Fruit fly (Drosophila melanogaster) whole organism, embryonic: ENCODE results near the gene sage.

Source experiments
- CG10321 ChIP-seq: fragments of 200-800 bp; sonication (Bioruptor generic); IDR thresholded peaks from 2 replicates; pipeline ENCODE4 v1.3.6; 2022; ENCODE audit warnings: missing biosample characterization, missing genetic modification characterization
- CG12219 ChIP-seq: fragments of 200-800 bp; sonication (Bioruptor generic); optimal IDR thresholded peaks from 3 replicates; lab custom pipeline; 2018; ENCODE audit warnings: missing biosample characterization, mild to moderate bottlenecking, missing genetic modification characterization
- CG12299 ChIP-seq: fragments of 200-800 bp; sonication (Bioruptor generic); optimal IDR thresholded peaks from 2 replicates; lab custom pipeline; 2018; ENCODE audit warnings: missing biosample characterization, mild to moderate bottlenecking, missing genetic modification characterization
- CG13624 ChIP-seq: fragments of 200-800 bp; sonication (Bioruptor generic); optimal IDR thresholded peaks from 2 replicates; lab custom pipeline; 2016; ENCODE audit warnings: missing biosample characterization, missing genetic modification characterization
- CG15514 ChIP-seq: fragments of 200-800 bp; sonication (Bioruptor generic); optimal IDR thresholded peaks from 3 replicates; lab custom pipeline; 2017; ENCODE audit warnings: missing biosample characterization, missing genetic modification characterization, mild to moderate bottlenecking, moderate library complexity, missing genetic modification reagents
- CG17328 ChIP-seq: fragments of 200-800 bp; sonication (Bioruptor generic); IDR thresholded peaks from 2 replicates; pipeline ENCODE4 v1.3.6; 2022; ENCODE audit warnings: missing biosample characterization, missing genetic modification characterization
- CG1792 ChIP-seq: fragments of 200-800 bp; sonication (Bioruptor generic); optimal IDR thresholded peaks from 2 replicates; lab custom pipeline; 2016; ENCODE audit warnings: missing biosample characterization, missing genetic modification characterization
- CG1832 ChIP-seq: fragments of 200-800 bp; sonication (Bioruptor generic); optimal IDR thresholded peaks from 2 replicates; lab custom pipeline; 2017; ENCODE audit warnings: missing biosample characterization, mild to moderate bottlenecking, missing genetic modification characterization, inconsistent platforms
- CG18599 ChIP-seq: fragments of 200-800 bp; sonication (Bioruptor generic); optimal IDR thresholded peaks from 3 replicates; lab custom pipeline; 2017; ENCODE audit warnings: missing biosample characterization, missing genetic modification characterization, mild to moderate bottlenecking, moderate library complexity, missing genetic modification reagents
- CG31441 ChIP-seq: fragments of 200-800 bp; sonication (Bioruptor generic); IDR thresholded peaks from 2 replicates; pipeline ENCODE4 v1.3.6; 2022; ENCODE audit warnings: missing biosample characterization, missing genetic modification characterization
- CG32532 ChIP-seq: fragments of 200-800 bp; sonication (Bioruptor generic); IDR thresholded peaks from 2 replicates; pipeline ENCODE4 v1.3.6; 2022; ENCODE audit warnings: missing biosample characterization, missing genetic modification characterization
- CG4617 ChIP-seq: fragments of 200-800 bp; sonication (Bioruptor generic); optimal IDR thresholded peaks from 3 replicates; lab custom pipeline; 2016; ENCODE audit warnings: missing biosample characterization, missing genetic modification characterization, borderline replicate concordance
- CG8388 ChIP-seq: fragments of 200-800 bp; sonication (Bioruptor generic); optimal IDR thresholded peaks from 2 replicates; lab custom pipeline; 2019; ENCODE audit warnings: missing biosample characterization, mild to moderate bottlenecking, missing genetic modification characterization, moderate library complexity
- CG9817 ChIP-seq: fragments of 200-800 bp; sonication (Bioruptor generic); optimal IDR thresholded peaks from 2 replicates; lab custom pipeline; 2018; ENCODE audit warnings: missing biosample characterization, mild to moderate bottlenecking, missing genetic modification characterization, moderate library complexity
- CHES-1-like ChIP-seq: fragments of 200-800 bp; sonication (Bioruptor generic); optimal IDR thresholded peaks from 2 replicates; lab custom pipeline; 2016; ENCODE audit warnings: missing biosample characterization, missing genetic modification characterization
- CoRest ChIP-seq: fragments of 200-800 bp; sonication (Bioruptor generic); optimal IDR thresholded peaks from 3 replicates; lab custom pipeline; 2018; ENCODE audit warnings: missing biosample characterization, mild to moderate bottlenecking, missing genetic modification characterization, moderate library complexity
- Dll ChIP-seq: fragments of 200-800 bp; sonication (Bioruptor generic); IDR thresholded peaks from 4 replicates; pipeline ENCODE4 v1.3.6; 2022; ENCODE audit warnings: missing biosample characterization, missing genetic modification characterization; ENCODE audit not compliant: partially characterized antibody
- H15 ChIP-seq: fragments of 200-800 bp; sonication (Bioruptor generic); IDR thresholded peaks from 3 replicates; pipeline ENCODE4 v1.3.6; 2022; ENCODE audit warnings: missing biosample characterization, missing genetic modification characterization
- Hr78 ChIP-seq, 2 experiments: fragments of 200-800 bp in 1 of 2; fragments of >200 bp in 1 of 2; sonication (Bioruptor generic) in 1 of 2; optimal IDR thresholded peaks; 2 replicates each; lab custom pipeline; 2017 to 2019; ENCODE audit warnings: missing biosample characterization in 2 of 2, missing genetic modification characterization in 2 of 2, mild to moderate bottlenecking in 1 of 2, moderate library complexity in 1 of 2
- Jarid2 ChIP-seq: fragments of 200-800 bp; sonication (Bioruptor generic); optimal IDR thresholded peaks from 3 replicates; lab custom pipeline; 2017; ENCODE audit warnings: mild to moderate bottlenecking, missing biosample characterization, missing genetic modification reagents, missing genetic modification characterization
- Neu2 ChIP-seq: fragments of 200-800 bp; sonication (Bioruptor generic); optimal IDR thresholded peaks from 3 replicates; lab custom pipeline; 2016; ENCODE audit warnings: missing biosample characterization, missing genetic modification characterization, borderline replicate concordance
- Rfx ChIP-seq: fragments of 200-800 bp; sonication (Bioruptor generic); IDR thresholded peaks from 2 replicates; pipeline ENCODE4 v1.3.6; 2022; ENCODE audit warnings: missing biosample characterization, missing genetic modification characterization
- Side ChIP-seq: fragments of 200-800 bp; sonication (Bioruptor generic); optimal IDR thresholded peaks from 2 replicates; lab custom pipeline; 2016; ENCODE audit warnings: missing biosample characterization, missing genetic modification characterization
- Six4 ChIP-seq: fragments of 200-800 bp; sonication (Bioruptor generic); optimal IDR thresholded peaks from 2 replicates; lab custom pipeline; 2016; ENCODE audit warnings: missing biosample characterization, missing genetic modification characterization
- Sry-β ChIP-seq: fragments of 200-800 bp; sonication (Bioruptor generic); optimal IDR thresholded peaks from 2 replicates; lab custom pipeline; 2018; ENCODE audit warnings: missing biosample characterization, mild to moderate bottlenecking, missing genetic modification characterization, moderate library complexity
- Ssrp ChIP-seq: fragments of 200-800 bp; sonication (Bioruptor generic); optimal IDR thresholded peaks from 2 replicates; lab custom pipeline; 2018; ENCODE audit warnings: missing biosample characterization, mild to moderate bottlenecking, missing genetic modification characterization, moderate library complexity
- Stat92E ChIP-seq, 3 experiments: fragments of >200 bp in 2 of 3; fragments of 200-800 bp in 1 of 3; sonication (Bioruptor generic) in 1 of 3; optimal IDR thresholded peaks; 2 replicates each; lab custom pipeline; 2017 to 2019; ENCODE audit warnings: missing biosample characterization in 3 of 3, missing genetic modification characterization in 3 of 3, mild to moderate bottlenecking in 1 of 3, moderate library complexity in 1 of 3
- ac ChIP-seq: fragments of 200-800 bp; sonication (Bioruptor generic); optimal IDR thresholded peaks from 3 replicates; lab custom pipeline; 2017; ENCODE audit warnings: missing biosample characterization, mild to moderate bottlenecking, missing genetic modification characterization
- ap ChIP-seq: fragments of 200-800 bp; sonication (Bioruptor generic); IDR thresholded peaks from 2 replicates; pipeline ENCODE4 v1.3.6; 2022; ENCODE audit warnings: missing biosample characterization, missing genetic modification characterization
- bab2 ChIP-seq: fragments of 200-800 bp; sonication (Bioruptor generic); optimal IDR thresholded peaks from 2 replicates; lab custom pipeline; 2016; ENCODE audit warnings: missing biosample characterization, missing genetic modification characterization
- bowl ChIP-seq: fragments of 200-800 bp; sonication (Bioruptor generic); IDR thresholded peaks from 2 replicates; pipeline ENCODE4 v1.3.6; 2022; ENCODE audit warnings: missing biosample characterization, missing genetic modification characterization
- ci ChIP-seq: fragments of 200-800 bp; sonication (Bioruptor generic); IDR thresholded peaks from 3 replicates; pipeline ENCODE4 v1.3.6; 2022; ENCODE audit warnings: missing biosample characterization, missing genetic modification characterization
- disco-r ChIP-seq: fragments of 200-800 bp; sonication (Bioruptor generic); optimal IDR thresholded peaks from 2 replicates; lab custom pipeline; 2016; ENCODE audit warnings: missing biosample characterization, missing genetic modification characterization
- esg ChIP-seq: fragments of 200-800 bp; sonication (Bioruptor generic); conservative IDR thresholded peaks from 2 replicates; pipeline ENCODE4 v1.3.6; 2022; ENCODE audit warnings: missing biosample characterization, missing genetic modification characterization
- eve ChIP-seq, 2 experiments: fragments of >200 bp; optimal IDR thresholded peaks; 2 replicates each; lab custom pipeline; 2017; ENCODE audit warnings: missing biosample characterization in 2 of 2, missing genetic modification characterization in 2 of 2
- fu2 ChIP-seq: fragments of 200-800 bp; sonication (Bioruptor generic); optimal IDR thresholded peaks from 2 replicates; lab custom pipeline; 2016; ENCODE audit warnings: missing biosample characterization, missing genetic modification characterization
- gcm2 ChIP-seq: fragments of 200-800 bp; sonication (Bioruptor generic); optimal IDR thresholded peaks from 2 replicates; lab custom pipeline; 2016; ENCODE audit warnings: missing biosample characterization, missing genetic modification characterization
- mld ChIP-seq: fragments of 200-800 bp; sonication (Bioruptor generic); IDR thresholded peaks from 3 replicates; pipeline ENCODE4 v1.3.6; 2022; ENCODE audit warnings: missing biosample characterization, missing genetic modification characterization; ENCODE audit not compliant: partially characterized antibody
- nom ChIP-seq: fragments of 200-800 bp; sonication (Bioruptor generic); optimal IDR thresholded peaks from 2 replicates; lab custom pipeline; 2017; ENCODE audit warnings: missing biosample characterization, missing genetic modification characterization, mild to moderate bottlenecking, moderate library complexity, missing genetic modification reagents
- row ChIP-seq: fragments of 200-800 bp; sonication (Bioruptor generic); IDR thresholded peaks from 3 replicates; pipeline ENCODE4 v1.3.6; 2022; ENCODE audit warnings: missing biosample characterization, missing genetic modification characterization
- sd ChIP-seq: fragments of 200-800 bp; sonication (Bioruptor generic); optimal IDR thresholded peaks from 3 replicates; lab custom pipeline; 2018; ENCODE audit warnings: missing biosample characterization, mild to moderate bottlenecking, missing genetic modification characterization, moderate library complexity
- sens ChIP-seq: fragments of 200-800 bp; sonication (Bioruptor generic); peaks from one replicate; lab custom pipeline; 2016; ENCODE audit warnings: missing biosample characterization, missing genetic modification characterization
- sqz ChIP-seq: fragments of 200-800 bp; sonication (Bioruptor generic); optimal IDR thresholded peaks from 3 replicates; lab custom pipeline; 2018; ENCODE audit warnings: missing biosample characterization, mild to moderate bottlenecking, missing genetic modification characterization
- sug ChIP-seq: fragments of 200-800 bp; optimal IDR thresholded peaks from 2 replicates; lab custom pipeline; 2019; ENCODE audit warnings: missing biosample characterization, mild to moderate bottlenecking, missing genetic modification characterization, moderate library complexity
- trh ChIP-seq: fragments of 200-800 bp; sonication (Bioruptor generic); optimal IDR thresholded peaks from 2 replicates; lab custom pipeline; 2016; ENCODE audit warnings: missing biosample characterization, missing genetic modification characterization
- unpg ChIP-seq: fragments of 200-800 bp; sonication (Bioruptor generic); optimal IDR thresholded peaks from 3 replicates; lab custom pipeline; 2018; ENCODE audit warnings: missing biosample characterization, mild to moderate bottlenecking, missing genetic modification characterization, moderate library complexity
- z ChIP-seq: fragments of 200-800 bp; sonication (Bioruptor generic); IDR thresholded peaks from 3 replicates; pipeline ENCODE4 v1.3.6; 2022; ENCODE audit warnings: missing biosample characterization, missing genetic modification characterization
- zf30C ChIP-seq: fragments of 200-800 bp; sonication (Bioruptor generic); optimal IDR thresholded peaks from 3 replicates; lab custom pipeline; 2018; ENCODE audit warnings: missing biosample characterization, mild to moderate bottlenecking, missing genetic modification characterization
- zfh2 ChIP-seq: fragments of 200-800 bp; sonication (Bioruptor generic); optimal IDR thresholded peaks from 2 replicates; lab custom pipeline; 2016; ENCODE audit warnings: missing biosample characterization, missing genetic modification characterization

The sage gene

dm6 chr3R:9226701-9227313, 37.1 kb downstream of the sage start (continued):
- TF ChIP-seq CG9817 = no peak
- no peak for TF ChIP-seq row
- no peak for TF ChIP-seq CG1792
- TF ChIP-seq CG12299 (tag; lab: Kevin White, UChicago) = no peak
- no peak for TF ChIP-seq Stat92E (GFP tag; optimal IDR thresholded peaks at IDR 0.05; lab: Kevin White, UChicago)
- TF ChIP-seq CG32532 (GFP tag; lab: Robert Waterston, UW) = peak; percentile 66; the same call in 1 of the 2 replicates
- peak; percentile 5; the same call in 1 of the 2 replicates for TF ChIP-seq bowl (GFP tag; lab: Robert Waterston, UW)
- TF ChIP-seq Neu2 (GFP tag; lab: Kevin White, UChicago) = no peak
- TF ChIP-seq Rfx (GFP tag; lab: Robert Waterston, UW) = no peak; the same call in 1 of the 2 replicates
- no peak for TF ChIP-seq CG10321 (GFP tag; lab: Robert Waterston, UW)
- TF ChIP-seq Hr78 (GFP tag; optimal IDR thresholded peaks at IDR 0.05; lab: Kevin White, UChicago) = peak in 1 of 2 experiments; percentile 75
- TF ChIP-seq ap (GFP tag; lab: Robert Waterston, UW) = no peak
- TF ChIP-seq Sry-β (GFP tag; lab: Kevin White, UChicago) = no peak
- no peak for TF ChIP-seq CoRest (tag; lab: Kevin White, UChicago)
- no peak for TF ChIP-seq CG17328 (GFP tag; lab: Robert Waterston, UW)
- no peak for TF ChIP-seq fu2
- TF ChIP-seq CHES-1-like (GFP tag; lab: Kevin White, UChicago) = no peak
- no peak for TF ChIP-seq bab2 (GFP tag; lab: Kevin White, UChicago)
- no peak for TF ChIP-seq CG4617 (GFP tag; lab: Kevin White, UChicago)
- no peak for TF ChIP-seq H15 (GFP tag; lab: Robert Waterston, UW)
- TF ChIP-seq mld (GFP tag; lab: Robert Waterston, UW) = no peak
- TF ChIP-seq CG13624 (GFP tag; lab: Kevin White, UChicago) = no peak
- TF ChIP-seq CG31441 (GFP tag; lab: Robert Waterston, UW) = no peak
- TF ChIP-seq zfh2 (GFP tag; lab: Kevin White, UChicago) = no peak
- peak; percentile 90 for TF ChIP-seq sqz (GFP tag; lab: Kevin White, UChicago)
- TF ChIP-seq esg (GFP tag; lab: Robert Waterston, UW) = no peak
- no peak for TF ChIP-seq CG8388 (GFP tag; lab: Kevin White, UChicago)
- TF ChIP-seq Jarid2 = peak; percentile 57
- TF ChIP-seq unpg (GFP tag; lab: Kevin White, UChicago) = no peak
- TF ChIP-seq CG1832 = peak; percentile 80
- TF ChIP-seq Side (GFP tag; lab: Kevin White, UChicago) = peak; percentile 1
- TF ChIP-seq nom (GFP tag; lab: Kevin White, UChicago) = peak; percentile 49
- peak; percentile 93 for TF ChIP-seq sd (tag; lab: Kevin White, UChicago)
- no peak; the same call in 2 of the 3 replicates for TF ChIP-seq ci (GFP tag; lab: Robert Waterston, UW)
- no peak for TF ChIP-seq gcm2 (GFP tag; lab: Kevin White, UChicago)
- TF ChIP-seq zf30C (GFP tag; lab: Kevin White, UChicago) = no peak
- TF ChIP-seq sens (GFP tag; lab: Kevin White, UChicago) = peak; percentile 60
- TF ChIP-seq Dll (GFP tag; lab: Robert Waterston, UW) = peak; percentile 50; the same call in 3 of the 4 replicates
- peak in 1 of 2 experiments; percentile 61 for TF ChIP-seq eve (GFP tag; optimal IDR thresholded peaks at IDR 0.05; lab: Kevin White, UChicago)
- no peak for TF ChIP-seq disco-r (GFP tag; lab: Kevin White, UChicago)
- TF ChIP-seq CG18599 (GFP tag; lab: Kevin White, UChicago) = no peak
- TF ChIP-seq ac (GFP tag; lab: Kevin White, UChicago) = no peak
- TF ChIP-seq CG12219 (GFP tag; lab: Kevin White, UChicago) = no peak
- TF ChIP-seq CG15514 (GFP tag; lab: Kevin White, UChicago) = no peak
- TF ChIP-seq z (GFP tag; lab: Robert Waterston, UW) = 0 out of 3 replicates have a peak, but pooled peaks have one; percentile 40
- TF ChIP-seq Six4 (GFP tag; lab: Kevin White, UChicago) = no peak
- peak; percentile 58 for TF ChIP-seq sug
- no peak for TF ChIP-seq Ssrp (tag; lab: Kevin White, UChicago)
- no peak for TF ChIP-seq trh (GFP tag; lab: Kevin White, UChicago)
